Worm (Caenorhabditis elegans): ENCODE measurements around the gene Y110A2AL.6.

The Y110A2AL.6 gene

DNA sequence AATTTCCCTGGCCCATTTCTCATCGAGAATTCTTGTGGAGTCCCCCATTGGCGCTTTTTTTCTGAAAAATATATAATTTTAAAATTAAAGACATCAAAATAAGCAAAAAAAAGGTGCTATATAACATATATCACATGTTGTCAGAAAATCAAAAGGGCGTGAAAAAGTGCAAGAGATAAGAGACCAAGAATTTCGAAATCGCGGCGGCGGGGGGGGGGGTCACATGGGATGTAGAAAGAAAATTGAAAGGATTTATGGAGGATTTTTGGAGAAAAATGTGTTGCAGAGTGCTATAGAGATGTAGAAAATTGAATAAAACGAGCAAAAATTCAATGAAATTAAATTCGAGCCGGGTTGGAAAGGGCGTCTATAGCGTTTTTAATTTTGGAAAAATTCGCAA lies 10.3 kb downstream of the Y110A2AL.6 start, which contains the start of gene K12H6.6:
K12H6.6 (minus strand) TSS at position 61 of the 400 bp plus-strand sequence.
- TF ChIP-seq zag-1 (tag; optimal IDR thresholded peaks at IDR 0.05): no peak
- peak; percentile 14 for TF ChIP-seq C34F6.9 (tag; optimal IDR thresholded peaks at IDR 0.05)

DNA sequence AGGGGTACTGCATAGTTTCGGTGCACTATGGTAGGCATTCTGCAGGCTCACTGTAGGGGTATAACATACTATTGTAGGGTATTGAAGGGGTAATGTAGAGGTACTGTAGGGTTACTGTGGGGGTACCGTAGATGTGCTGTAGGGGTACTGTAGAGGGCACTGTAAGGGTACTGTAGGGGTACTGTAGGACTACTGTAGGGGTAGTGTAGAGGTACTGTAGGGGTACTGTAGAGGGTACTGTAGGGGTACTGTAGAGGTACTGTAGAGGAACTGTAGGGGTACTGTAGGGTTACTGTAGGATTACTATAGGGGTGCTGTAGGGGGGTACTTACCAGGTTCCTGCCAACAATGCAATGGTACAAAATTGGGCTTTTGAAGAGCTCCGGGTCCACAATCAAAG lies 11.3 kb downstream of the Y110A2AL.6 start:
- no peak for TF ChIP-seq lin-39 (tag; optimal IDR thresholded peaks at IDR 0.05)
- TF ChIP-seq lin-11 (tag; optimal IDR thresholded peaks at IDR 0.05): no peak
- TF ChIP-seq skn-1 (tag; optimal IDR thresholded peaks at IDR 0.05): no peak
- TF ChIP-seq nhr-129 (tag; optimal IDR thresholded peaks at IDR 0.05): no peak
- TF ChIP-seq nhr-10 (tag; optimal IDR thresholded peaks at IDR 0.05): no peak
- no peak for TF ChIP-seq nhr-237 (tag; optimal IDR thresholded peaks at IDR 0.05)
- no peak for TF ChIP-seq fos-1 (tag; optimal IDR thresholded peaks at IDR 0.05)
- no peak for TF ChIP-seq mab-5 (tag; optimal IDR thresholded peaks at IDR 0.05)
- no peak for TF ChIP-seq C34F6.9 (tag; optimal IDR thresholded peaks at IDR 0.05)
- TF ChIP-seq lin-13 (GFP tag; optimal IDR thresholded peaks at IDR 0.05): no peak

DNA sequence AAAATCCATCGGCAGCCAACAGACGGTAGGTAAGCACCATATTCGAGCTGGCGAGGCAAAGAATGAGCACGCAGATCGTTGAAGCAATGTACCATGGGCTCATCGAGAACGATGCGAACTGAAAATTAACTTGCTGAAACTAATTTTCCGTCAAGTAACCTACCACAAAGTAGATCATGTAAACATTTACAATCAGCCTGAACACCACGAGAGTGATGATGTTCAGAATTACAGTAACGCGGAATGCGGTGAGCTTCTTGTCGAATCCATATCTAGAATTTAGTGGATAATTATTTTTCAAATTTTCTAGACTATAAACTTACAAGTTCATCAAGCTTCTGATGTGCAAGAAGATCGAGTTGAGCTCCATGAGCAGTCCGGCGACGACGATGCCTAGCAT lies 11.9 kb downstream of the Y110A2AL.6 start:
- TF ChIP-seq dmd-4 (tag; optimal IDR thresholded peaks at IDR 0.05): no peak
- TF ChIP-seq ztf-11 (tag; optimal IDR thresholded peaks at IDR 0.05): no peak
- no peak for TF ChIP-seq ztf-4 (tag; optimal IDR thresholded peaks at IDR 0.05)
- no peak for TF ChIP-seq ama-1 (optimal IDR thresholded peaks at IDR 0.05)
- TF ChIP-seq F13H6.1 (tag; optimal IDR thresholded peaks at IDR 0.05): no peak
- TF ChIP-seq nhr-6 (tag; optimal IDR thresholded peaks at IDR 0.05): no peak
- no peak for TF ChIP-seq ceh-82 (tag; optimal IDR thresholded peaks at IDR 0.05)
- no peak for TF ChIP-seq crh-2 (tag; optimal IDR thresholded peaks at IDR 0.05)

DNA sequence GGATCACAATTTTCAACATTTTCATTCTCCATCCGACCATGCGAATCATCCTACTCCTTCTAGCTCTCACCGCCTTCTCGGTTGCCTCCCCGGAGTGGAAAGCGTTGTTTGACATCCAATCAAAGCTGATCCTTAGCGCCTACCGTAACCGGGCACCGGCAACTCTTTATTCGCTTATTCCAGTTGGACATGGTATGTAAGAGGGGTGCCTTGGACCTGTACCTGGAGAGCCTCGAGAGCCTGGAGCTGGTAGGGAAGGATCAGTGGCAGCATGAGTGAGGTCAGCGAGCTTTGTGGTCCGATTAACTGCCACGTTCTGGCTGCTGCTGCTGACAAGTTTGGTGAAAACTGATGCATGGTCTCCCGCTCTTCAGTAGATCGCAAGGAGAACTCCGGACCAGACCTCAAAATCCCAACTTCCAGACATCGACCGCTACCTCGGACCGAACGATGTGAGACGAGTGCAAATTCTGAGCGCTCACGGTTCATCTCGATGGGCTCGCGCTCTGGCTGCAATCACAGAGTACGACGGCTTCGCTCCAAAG lies 13.5 kb downstream of the Y110A2AL.6 start, which contains the start of gene K12H6.8:
K12H6.8 (plus strand) TSS at position 38 of the 545 bp plus-strand sequence.
- no peak for TF ChIP-seq mdl-1 (tag; optimal IDR thresholded peaks at IDR 0.05)
- no peak for TF ChIP-seq sma-3 (GFP tag; optimal IDR thresholded peaks at IDR 0.05)
- TF ChIP-seq nhr-6 (tag; optimal IDR thresholded peaks at IDR 0.05): no peak
- TF ChIP-seq zag-1 (tag; optimal IDR thresholded peaks at IDR 0.05): no peak
- TF ChIP-seq sma-9 (GFP tag; optimal IDR thresholded peaks at IDR 0.05): no peak
- TF ChIP-seq sma-9 (tag; optimal IDR thresholded peaks at IDR 0.05): no peak
- TF ChIP-seq snpc-4 (tag; optimal IDR thresholded peaks at IDR 0.05): no peak
- no peak for TF ChIP-seq unc-62 (GFP tag; optimal IDR thresholded peaks at IDR 0.05)
- no peak for TF ChIP-seq nhr-129 (tag; optimal IDR thresholded peaks at IDR 0.05)
- TF ChIP-seq lin-13 (GFP tag; optimal IDR thresholded peaks at IDR 0.05): no peak
- no peak for TF ChIP-seq unc-39 (tag; optimal IDR thresholded peaks at IDR 0.05)
- no peak for TF ChIP-seq ama-1 (optimal IDR thresholded peaks at IDR 0.05)
- TF ChIP-seq blmp-1 (tag; optimal IDR thresholded peaks at IDR 0.05; ENCODE audit: insufficient read depth): no peak
- TF ChIP-seq peb-1 (tag; optimal IDR thresholded peaks at IDR 0.05): no peak
- no peak for TF ChIP-seq F13H6.1 (tag; optimal IDR thresholded peaks at IDR 0.05)
- TF ChIP-seq aly-2 (tag; optimal IDR thresholded peaks at IDR 0.05): no peak
- no peak for TF ChIP-seq dmd-4 (tag; optimal IDR thresholded peaks at IDR 0.05)
- no peak for TF ChIP-seq R02D3.7 (tag; optimal IDR thresholded peaks at IDR 0.05)
- no peak for TF ChIP-seq nhr-25 (tag; optimal IDR thresholded peaks at IDR 0.05)
- no peak for TF ChIP-seq crh-2 (tag; optimal IDR thresholded peaks at IDR 0.05)
- TF ChIP-seq nhr-21 (tag; optimal IDR thresholded peaks at IDR 0.05): no peak

DNA sequence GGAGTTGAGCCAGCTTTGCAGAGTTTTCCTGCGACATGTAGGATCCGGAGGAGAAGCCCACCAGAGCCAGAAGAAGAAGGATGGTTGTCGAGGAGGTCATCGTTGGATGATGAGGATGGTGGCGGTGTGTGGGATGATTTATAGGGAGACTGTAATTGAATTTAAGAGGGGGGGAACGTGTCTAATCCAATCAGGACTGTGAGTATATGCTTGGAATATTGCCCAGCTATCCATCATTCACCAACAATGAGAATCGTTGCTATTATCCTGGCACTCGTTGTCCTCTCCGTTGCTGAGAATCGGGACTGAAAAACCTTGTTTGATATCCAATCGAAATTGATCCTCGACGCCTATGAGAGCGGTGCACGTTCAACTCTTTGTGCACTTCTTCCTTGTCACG lies 15.4 kb downstream of the Y110A2AL.6 start, which contains the start of gene K12H6.5:
K12H6.5 (minus strand) TSS at position 101 of the 400 bp plus-strand sequence.
- no peak for TF ChIP-seq ZK546.5 (tag; optimal IDR thresholded peaks at IDR 0.05)
- no peak for TF ChIP-seq fos-1 (tag; optimal IDR thresholded peaks at IDR 0.05)
- no peak for TF ChIP-seq dmd-4 (tag; optimal IDR thresholded peaks at IDR 0.05)
- TF ChIP-seq mdl-1 (tag; optimal IDR thresholded peaks at IDR 0.05): no peak
- no peak for TF ChIP-seq ztf-4 (tag; optimal IDR thresholded peaks at IDR 0.05)
- no peak for TF ChIP-seq sma-3 (GFP tag; optimal IDR thresholded peaks at IDR 0.05)
- no peak for TF ChIP-seq R02D3.7 (tag; optimal IDR thresholded peaks at IDR 0.05)
- TF ChIP-seq unc-39 (tag; optimal IDR thresholded peaks at IDR 0.05): no peak
- no peak for TF ChIP-seq ama-1 (optimal IDR thresholded peaks at IDR 0.05)
- no peak for TF ChIP-seq lin-13 (GFP tag; optimal IDR thresholded peaks at IDR 0.05)
- no peak for TF ChIP-seq blmp-1 (tag; optimal IDR thresholded peaks at IDR 0.05; ENCODE audit: insufficient read depth)
- no peak for TF ChIP-seq C34F6.9 (tag; optimal IDR thresholded peaks at IDR 0.05)
- no peak for TF ChIP-seq peb-1 (tag; optimal IDR thresholded peaks at IDR 0.05)
- no peak for TF ChIP-seq lsy-2 (tag; optimal IDR thresholded peaks at IDR 0.05)
- no peak for TF ChIP-seq zag-1 (tag; optimal IDR thresholded peaks at IDR 0.05)
- no peak for TF ChIP-seq elt-1 (tag; optimal IDR thresholded peaks at IDR 0.05)
- TF ChIP-seq egl-27 (tag; optimal IDR thresholded peaks at IDR 0.05): no peak
- TF ChIP-seq nhr-21 (tag; optimal IDR thresholded peaks at IDR 0.05): no peak
- no peak for TF ChIP-seq crh-2 (tag; optimal IDR thresholded peaks at IDR 0.05)
- no peak for TF ChIP-seq sma-9 (GFP tag; optimal IDR thresholded peaks at IDR 0.05)
- no peak for TF ChIP-seq sma-9 (tag; optimal IDR thresholded peaks at IDR 0.05)
